Fruit fly (Drosophila melanogaster): ENCODE data around the gene CG14391.
A peak's percentile ranks its signal among the peaks of the same experiment; 100 is the strongest.

Gene CG14391

DNA sequence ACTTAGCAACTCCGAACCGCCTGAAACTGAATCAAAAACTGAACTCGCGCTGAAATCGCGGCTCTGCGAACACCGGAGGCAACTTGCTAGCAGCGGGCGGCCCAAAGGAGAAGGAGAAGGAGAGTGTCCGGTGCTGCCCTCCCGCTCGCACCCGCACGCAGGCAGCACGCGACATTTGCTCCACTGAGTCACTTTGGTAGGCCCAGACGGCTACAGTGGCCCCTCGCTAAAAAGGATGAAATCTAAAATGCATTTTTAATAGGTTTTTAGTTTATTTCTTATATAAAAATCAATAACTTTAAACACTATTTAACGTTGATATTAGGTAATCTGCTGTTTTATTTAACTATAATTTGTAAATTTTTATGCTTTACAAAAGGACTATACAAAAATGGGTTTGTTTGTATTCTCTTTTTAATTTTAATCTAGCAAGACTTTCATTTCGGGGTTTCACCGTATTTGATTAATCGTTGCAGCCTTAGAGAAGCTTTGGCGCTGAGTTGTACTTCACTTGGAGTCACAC is 27.8 kb upstream of the CG14391 start, which contains the start of gene Men (continued):
- TF ChIP-seq CG11085 (GFP tag; IDR thresholded peaks at IDR 0.05) = no peak
- TF ChIP-seq Atf-2 (GFP tag; optimal IDR thresholded peaks at IDR 0.05) = no peak
- no peak for TF ChIP-seq vfl (GFP tag; optimal IDR thresholded peaks at IDR 0.05)
- TF ChIP-seq CG18599 (GFP tag; optimal IDR thresholded peaks at IDR 0.05) = peak; percentile 61
- no peak for TF ChIP-seq CG8478 (optimal IDR thresholded peaks at IDR 0.05)
- TF ChIP-seq CG10366 (GFP tag; IDR thresholded peaks at IDR 0.05) = peak; percentile 54
- TF ChIP-seq croc (GFP tag; conservative IDR thresholded peaks at IDR 0.05) = peak; percentile 29; the same call in 2 of the 3 replicates
- TF ChIP-seq CG30020 (tag; optimal IDR thresholded peaks at IDR 0.05) = peak; percentile 40
- TF ChIP-seq CG10431 (GFP tag; optimal IDR thresholded peaks at IDR 0.05) = no peak
- peak; percentile 48 for TF ChIP-seq CG12104 (GFP tag; optimal IDR thresholded peaks at IDR 0.05)
- peak; percentile 29 for TF ChIP-seq CG18764 (GFP tag; optimal IDR thresholded peaks at IDR 0.05)
- TF ChIP-seq CG7987 (GFP tag; optimal IDR thresholded peaks at IDR 0.05) = no peak
- no peak for TF ChIP-seq Atf3 (GFP tag; optimal IDR thresholded peaks at IDR 0.05)
- peak; percentile 39 for TF ChIP-seq CG15696 (tag; optimal IDR thresholded peaks at IDR 0.05)
- no peak for TF ChIP-seq jumu (GFP tag; optimal IDR thresholded peaks at IDR 0.05)
- peak; percentile 35 for TF ChIP-seq CG10267 (tag; optimal IDR thresholded peaks at IDR 0.05)
- no peak for TF ChIP-seq cad (GFP tag; optimal IDR thresholded peaks at IDR 0.05)
- peak; percentile 60; the same call in 1 of the 2 replicates for TF ChIP-seq sob (GFP tag; IDR thresholded peaks at IDR 0.05)
- TF ChIP-seq CG4424 (GFP tag; optimal IDR thresholded peaks at IDR 0.05) = peak; percentile 50
- peak; percentile 45 for TF ChIP-seq CG18619 (GFP tag; optimal IDR thresholded peaks at IDR 0.05)
- TF ChIP-seq CG7372 (GFP tag; IDR thresholded peaks at IDR 0.05) = peak; percentile 59
- peak; percentile 49 for TF ChIP-seq PHDP (tag; optimal IDR thresholded peaks at IDR 0.05)
- TF ChIP-seq CG6854 (GFP tag; optimal IDR thresholded peaks at IDR 0.05) = peak; percentile 45
- TF ChIP-seq Aef1 (GFP tag; IDR thresholded peaks at IDR 0.05) = peak; percentile 28; the same call in 1 of the 3 replicates
- TF ChIP-seq CG10543 (GFP tag; optimal IDR thresholded peaks at IDR 0.05) = peak; percentile 31
- TF ChIP-seq CG8924 (tag; optimal IDR thresholded peaks at IDR 0.05) = peak; percentile 67
- peak; percentile 54 for TF ChIP-seq CG9437 (GFP tag; optimal IDR thresholded peaks at IDR 0.05)
- no peak for TF ChIP-seq CG16779 (GFP tag; IDR thresholded peaks at IDR 0.05)
- no peak for TF ChIP-seq H15 (GFP tag; IDR thresholded peaks at IDR 0.05)
- 0 out of 3 replicates have a peak, but pooled peaks have one; percentile 22 for TF ChIP-seq B-H1 (GFP tag; IDR thresholded peaks at IDR 0.05)
- TF ChIP-seq CG4282 (GFP tag; optimal IDR thresholded peaks at IDR 0.05) = no peak
- 0 out of 2 replicates have a peak, but pooled peaks have one; percentile 9 for TF ChIP-seq ara (GFP tag; IDR thresholded peaks at IDR 0.05)
- peak; percentile 81 for TF ChIP-seq CG17361 (GFP tag; IDR thresholded peaks at IDR 0.05)
- TF ChIP-seq CG2889 (GFP tag; IDR thresholded peaks at IDR 0.05) = no peak
- TF ChIP-seq CG14710 (tag; optimal IDR thresholded peaks at IDR 0.05) = peak; percentile 43
- TF ChIP-seq Oli (tag; optimal IDR thresholded peaks at IDR 0.05) = peak; percentile 75
- no peak for TF ChIP-seq CG17186 (GFP tag; optimal IDR thresholded peaks at IDR 0.05)
- TF ChIP-seq CG1647 (GFP tag; optimal IDR thresholded peaks at IDR 0.05) = no peak
- peak; percentile 78 for TF ChIP-seq CoRest (tag; optimal IDR thresholded peaks at IDR 0.05)
- TF ChIP-seq Bteb2 (GFP tag; optimal IDR thresholded peaks at IDR 0.05) = no peak
- TF ChIP-seq stc (GFP tag; IDR thresholded peaks at IDR 0.05) = peak; percentile 64
- no peak for TF ChIP-seq CG7963 (GFP tag; IDR thresholded peaks at IDR 0.05; ENCODE audit: partially characterized antibody)
- no peak for TF ChIP-seq YL-1 (GFP tag; optimal IDR thresholded peaks at IDR 0.05)
- TF ChIP-seq Ssrp (tag; optimal IDR thresholded peaks at IDR 0.05) = peak; percentile 69
- peak; percentile 55 for TF ChIP-seq CG9727 (GFP tag; optimal IDR thresholded peaks at IDR 0.05)
- TF ChIP-seq Bdp1 (GFP tag; optimal IDR thresholded peaks at IDR 0.05) = no peak
- peak; percentile 4 to 18 for TF ChIP-seq Pdp1 (GFP tag; optimal IDR thresholded peaks at IDR 0.05)
- peak; percentile 62 for TF ChIP-seq CG10979 (tag; optimal IDR thresholded peaks at IDR 0.05)
- TF ChIP-seq zen2 (GFP tag; IDR thresholded peaks at IDR 0.05; ENCODE audit: partially characterized antibody) = no peak
- TF ChIP-seq slou (GFP tag; optimal IDR thresholded peaks at IDR 0.05) = no peak
- no peak for TF ChIP-seq Hey (tag; optimal IDR thresholded peaks at IDR 0.05)
